Fruit fly (Drosophila melanogaster): ENCODE results near the gene pigs.

dm6 chrX:6550118-6550502 lies 49.8 kb upstream of the pigs start:
- TF ChIP-seq h (optimal IDR thresholded peaks at IDR 0.05) (no peak), Myc (optimal IDR thresholded peaks at IDR 0.05) (no peak), Sin3A (optimal IDR thresholded peaks at IDR 0.05) (no peak)

All from Kc167 (cell line).